Worm (Caenorhabditis elegans) whole organism, L1 larva: ENCODE measurements around the gene gst-19.

Source experiments
- aha-1 ChIP-seq: fragments of 150-350 bp; optimal IDR thresholded peaks from 2 replicates; lab custom pipeline; 2014; ENCODE audit warnings: missing biosample characterization, missing genetic modification characterization
- ceh-82 ChIP-seq, 3 experiments: fragments of 150-350 bp in 1 of 3; sonication (generic microtip) in 2 of 3; optimal IDR thresholded peaks; 2 replicates each; lab custom pipeline; 2014 to 2017; ENCODE audit warnings: missing biosample characterization in 3 of 3, missing genetic modification characterization in 3 of 3
- ceh-90 ChIP-seq: sonication (generic microtip); optimal IDR thresholded peaks from 2 replicates; lab custom pipeline; 2016; ENCODE audit warnings: missing genetic modification characterization, missing compliant biosample characterization
- fos-1 ChIP-seq: fragments of 150-350 bp; optimal IDR thresholded peaks from 2 replicates; lab custom pipeline; 2014; ENCODE audit warnings: missing biosample characterization, missing genetic modification characterization
- hlh-17 ChIP-seq: fragments of 200-800 bp; sonication (Bioruptor generic); optimal IDR thresholded peaks from 2 replicates; lab custom pipeline; 2018; ENCODE audit warnings: missing genetic modification characterization, mild to moderate bottlenecking, missing compliant biosample characterization, moderate library complexity, borderline replicate concordance
- nhr-237 ChIP-seq: fragments of 150-350 bp; optimal IDR thresholded peaks from 2 replicates; lab custom pipeline; 2014; ENCODE audit warnings: missing biosample characterization, missing genetic modification characterization
- nhr-28 ChIP-seq: fragments of 150-350 bp; optimal IDR thresholded peaks from 2 replicates; lab custom pipeline; 2014; ENCODE audit warnings: missing biosample characterization, missing genetic modification characterization
- rnt-1 ChIP-seq: sonication (generic microtip); optimal IDR thresholded peaks from 2 replicates; lab custom pipeline; 2016; ENCODE audit warnings: mild to moderate bottlenecking, missing genetic modification characterization, moderate library complexity, missing compliant biosample characterization
- unc-130 ChIP-seq: fragments of 150-350 bp; optimal IDR thresholded peaks from 2 replicates; lab custom pipeline; 2017; ENCODE audit warnings: missing biosample characterization, missing genetic modification characterization, inconsistent platforms

- TF ChIP-seq fos-1 (tag; lab: Kevin White, UChicago) (no peak), ceh-82 (tag; optimal IDR thresholded peaks at IDR 0.05; lab: Kevin White, UChicago) (no peak), nhr-28 (tag; lab: Kevin White, UChicago) (no peak), aha-1 (tag; lab: Kevin White, UChicago) (no peak), rnt-1 (tag; lab: Kevin White, UChicago) (no peak), hlh-17 (GFP tag; lab: Kevin White, UChicago) (no peak), unc-130 (tag; lab: Kevin White, UChicago) (no peak), nhr-237 (no peak), ceh-90 (no peak)
Observed at ce11 chrII:13664416-13664815, 37.5 kb upstream of the gst-19 start.
